Worm (Caenorhabditis elegans) whole organism, L2 larva: Measurements from ENCODE around the gene patr-1.
A peak's percentile ranks its signal among the peaks of the same experiment; 100 is the strongest.

Experiments used
- C34F6.9 ChIP-seq: fragments of 150-350 bp; optimal IDR thresholded peaks from 2 replicates; lab custom pipeline; 2014; ENCODE audit warnings: missing biosample characterization, missing genetic modification characterization
- F13H6.1 ChIP-seq: sonication (generic microtip); optimal IDR thresholded peaks from 2 replicates; lab custom pipeline; 2016; ENCODE audit warnings: missing genetic modification characterization, missing compliant biosample characterization
- R02D3.7 ChIP-seq: fragments of 150-350 bp; optimal IDR thresholded peaks from 2 replicates; lab custom pipeline; 2014; ENCODE audit warnings: missing biosample characterization, missing genetic modification characterization
- Y55F3AM.14 ChIP-seq: fragments of 200-800 bp; sonication (Bioruptor generic); optimal IDR thresholded peaks from 2 replicates; lab custom pipeline; 2018; ENCODE audit warnings: mild to moderate bottlenecking, missing genetic modification characterization, missing compliant biosample characterization
- ama-1 ChIP-seq: fragments of 150-350 bp; optimal IDR thresholded peaks from 2 replicates; lab custom pipeline; 2018; ENCODE audit warnings: inconsistent platforms
- blmp-1 ChIP-seq: sonication (generic microtip); optimal IDR thresholded peaks from 2 replicates; lab custom pipeline; 2017; ENCODE audit warnings: missing genetic modification characterization, mild to moderate bottlenecking, missing compliant biosample characterization, antibody characterized with exemption, moderate library complexity; ENCODE audit not compliant: insufficient read depth
- ceh-16 ChIP-seq: fragments of 150-350 bp; optimal IDR thresholded peaks from 2 replicates; lab custom pipeline; 2014; ENCODE audit warnings: missing biosample characterization, missing genetic modification characterization
- ceh-82 ChIP-seq: fragments of 150-350 bp; optimal IDR thresholded peaks from 2 replicates; lab custom pipeline; 2014; ENCODE audit warnings: missing biosample characterization, missing genetic modification characterization
- crh-2 ChIP-seq: sonication (generic microtip); optimal IDR thresholded peaks from 2 replicates; lab custom pipeline; 2017; ENCODE audit warnings: missing biosample characterization, missing genetic modification characterization
- dmd-4 ChIP-seq: sonication (generic microtip); optimal IDR thresholded peaks from 2 replicates; lab custom pipeline; 2017; ENCODE audit warnings: missing biosample characterization, missing genetic modification characterization
- egl-27 ChIP-seq: sonication (generic microtip); optimal IDR thresholded peaks from 3 replicates; lab custom pipeline; 2017; ENCODE audit warnings: missing biosample characterization, missing genetic modification reagents, missing genetic modification characterization
- elt-1 ChIP-seq: fragments of 150-350 bp; optimal IDR thresholded peaks from 2 replicates; lab custom pipeline; 2014; ENCODE audit warnings: missing biosample characterization, missing genetic modification characterization
- elt-3 ChIP-seq: sonication (generic microtip); optimal IDR thresholded peaks from 2 replicates; lab custom pipeline; 2017; ENCODE audit warnings: missing biosample characterization, missing genetic modification characterization
- fos-1 ChIP-seq: fragments of 150-350 bp; optimal IDR thresholded peaks from 2 replicates; lab custom pipeline; 2014; ENCODE audit warnings: missing biosample characterization, missing genetic modification characterization
- gmeb-1 ChIP-seq: fragments of 150-350 bp; optimal IDR thresholded peaks from 2 replicates; lab custom pipeline; 2014; ENCODE audit warnings: missing biosample characterization, missing genetic modification characterization
- lin-11 ChIP-seq: fragments of 150-350 bp; sonication (generic microtip); optimal IDR thresholded peaks from 2 replicates; lab custom pipeline; 2014; ENCODE audit warnings: missing biosample characterization, missing genetic modification characterization, inconsistent platforms, mixed read lengths
- lin-13 ChIP-seq: fragments of 150-350 bp; optimal IDR thresholded peaks from 2 replicates; lab custom pipeline; 2014; ENCODE audit warnings: missing biosample characterization, missing genetic modification reagents, missing genetic modification characterization
- lin-39 ChIP-seq: fragments of 150-350 bp; optimal IDR thresholded peaks from 2 replicates; lab custom pipeline; 2014; ENCODE audit warnings: missing biosample characterization, missing genetic modification reagents, missing genetic modification characterization
- lsy-2 ChIP-seq, 2 experiments: fragments of 150-350 bp in 1 of 2; sonication (generic microtip) in 1 of 2; optimal IDR thresholded peaks; 2 replicates each; lab custom pipeline; 2014 to 2017; ENCODE audit warnings: missing biosample characterization in 2 of 2, missing genetic modification characterization in 2 of 2
- mbf-1 ChIP-seq: sonication (generic microtip); optimal IDR thresholded peaks from 2 replicates; lab custom pipeline; 2017; ENCODE audit warnings: missing biosample characterization, missing genetic modification characterization
- nhr-11 ChIP-seq: fragments of 150-350 bp; optimal IDR thresholded peaks from 2 replicates; lab custom pipeline; 2014; ENCODE audit warnings: missing biosample characterization, missing genetic modification characterization
- nhr-12 ChIP-seq: fragments of 150-350 bp; optimal IDR thresholded peaks from 2 replicates; lab custom pipeline; 2014; ENCODE audit warnings: missing biosample characterization, missing genetic modification characterization
- nhr-129 ChIP-seq: fragments of 150-350 bp; optimal IDR thresholded peaks from 2 replicates; lab custom pipeline; 2014; ENCODE audit warnings: missing biosample characterization, missing genetic modification characterization
- nhr-23 ChIP-seq: fragments of 150-350 bp; optimal IDR thresholded peaks from 2 replicates; lab custom pipeline; 2014; ENCODE audit warnings: missing biosample characterization, missing genetic modification reagents, missing genetic modification characterization
- nhr-237 ChIP-seq: fragments of 150-350 bp; optimal IDR thresholded peaks from 2 replicates; lab custom pipeline; 2014; ENCODE audit warnings: missing biosample characterization, missing genetic modification characterization
- nhr-77 ChIP-seq: fragments of 150-350 bp; optimal IDR thresholded peaks from 2 replicates; lab custom pipeline; 2014; ENCODE audit warnings: missing biosample characterization, missing genetic modification characterization
- sem-4 ChIP-seq: fragments of 150-350 bp; optimal IDR thresholded peaks from 2 replicates; lab custom pipeline; 2014; ENCODE audit warnings: missing biosample characterization, missing genetic modification reagents, missing genetic modification characterization
- skn-1 ChIP-seq: sonication (generic microtip); optimal IDR thresholded peaks from 2 replicates; lab custom pipeline; 2017; ENCODE audit warnings: missing biosample characterization, missing genetic modification characterization
- sma-9 ChIP-seq, 2 experiments: fragments of 150-350 bp in 1 of 2; sonication (generic microtip) in 1 of 2; optimal IDR thresholded peaks; 2 replicates each; lab custom pipeline; 2014 to 2016; ENCODE audit warnings: missing genetic modification characterization in 2 of 2, mild to moderate bottlenecking in 1 of 2, missing biosample characterization in 1 of 2, missing compliant biosample characterization in 1 of 2, missing genetic modification reagents in 1 of 2, moderate library complexity in 1 of 2
- snpc-4 ChIP-seq: fragments of 150-350 bp; optimal IDR thresholded peaks from 2 replicates; lab custom pipeline; 2014; ENCODE audit warnings: missing biosample characterization, missing genetic modification characterization
- unc-39 ChIP-seq: fragments of 150-350 bp; optimal IDR thresholded peaks from 2 replicates; lab custom pipeline; 2014; ENCODE audit warnings: missing biosample characterization, missing genetic modification characterization
- unc-55 ChIP-seq: fragments of 150-350 bp; sonication (generic microtip); optimal IDR thresholded peaks from 3 replicates; lab custom pipeline; 2014; ENCODE audit warnings: missing biosample characterization, missing genetic modification reagents, missing genetic modification characterization
- unc-62 ChIP-seq: fragments of 150-350 bp; optimal IDR thresholded peaks from 2 replicates; lab custom pipeline; 2014; ENCODE audit warnings: missing biosample characterization, missing genetic modification reagents, missing genetic modification characterization
- zag-1 ChIP-seq: fragments of 150-350 bp; optimal IDR thresholded peaks from 2 replicates; lab custom pipeline; 2014; ENCODE audit warnings: missing biosample characterization, missing genetic modification characterization
- ztf-1 ChIP-seq: fragments of 200-800 bp; sonication (Bioruptor generic); conservative IDR thresholded peaks from 2 replicates; pipeline ENCODE4 v1.3.6; 2022; ENCODE audit warnings: missing genetic modification characterization, missing compliant biosample characterization
- ztf-11 ChIP-seq: sonication (generic microtip); optimal IDR thresholded peaks from 2 replicates; lab custom pipeline; 2017; ENCODE audit warnings: missing biosample characterization, missing genetic modification characterization
- ztf-4 ChIP-seq: fragments of 150-350 bp; optimal IDR thresholded peaks from 2 replicates; lab custom pipeline; 2014; ENCODE audit warnings: missing biosample characterization, missing genetic modification characterization

patr-1 gene

ce11 chrII:11782493-11782892 is 4.8 kb upstream of the patr-1 start, which contains the start of gene F43G6.16:
F43G6.16 (minus strand) TSS chrII:11782633.
- no peak for TF ChIP-seq nhr-129
- peak in 1 of 2 experiments; percentile 91 for TF ChIP-seq lsy-2 (tag; optimal IDR thresholded peaks at IDR 0.05; lab: Kevin White, UChicago)
- no peak for TF ChIP-seq egl-27 (tag; lab: Kevin White, UChicago)
- TF ChIP-seq ceh-16 (tag; lab: Kevin White, UChicago), result no peak

ce11 chrII:11774218-11774617 is 3.5 kb downstream of the patr-1 start, which contains the start of gene F44E5.1:
F44E5.1 (minus strand) TSS chrII:11774559.
- no peak for TF ChIP-seq dmd-4
- no peak for TF ChIP-seq elt-3 (tag; lab: Kevin White, UChicago)
- TF ChIP-seq lin-39 (tag; lab: Kevin White, UChicago), result no peak
- no peak for TF ChIP-seq ztf-11 (tag; lab: Kevin White, UChicago)
- no peak for TF ChIP-seq unc-39 (tag; lab: Kevin White, UChicago)
- TF ChIP-seq nhr-129, result no peak
- no peak for TF ChIP-seq R02D3.7 (tag; lab: Kevin White, UChicago)
- TF ChIP-seq F13H6.1 (tag; lab: Kevin White, UChicago), result no peak

ce11 chrII:11772364-11772763 is 5.4 kb downstream of the patr-1 start, which contains the start of gene F44E5.15:
F44E5.15 (plus strand) TSS chrII:11772664.
- TF ChIP-seq lin-11 (no peak), sem-4 (tag; lab: Kevin White, UChicago) (no peak), mbf-1 (tag; lab: Kevin White, UChicago) (no peak)

ce11 chrII:11766472-11766871 is 11.3 kb downstream of the patr-1 start, which contains the start of gene F44E5.2:
F44E5.2 (plus strand) TSS chrII:11766772.
- no peak for TF ChIP-seq lin-39 (tag; lab: Kevin White, UChicago)
- TF ChIP-seq nhr-77 (tag; lab: Kevin White, UChicago), result no peak
- no peak for TF ChIP-seq Y55F3AM.14 (GFP tag; lab: Kevin White, UChicago)
- TF ChIP-seq F13H6.1 (tag; lab: Kevin White, UChicago), result no peak
- TF ChIP-seq blmp-1, result no peak

ce11 chrII:11765506-11766152 is 12.1 kb downstream of the patr-1 start:
- no peak for TF ChIP-seq unc-55 (GFP tag; lab: Kevin White, UChicago)
- TF ChIP-seq ceh-16 (tag; lab: Kevin White, UChicago), result no peak
- TF ChIP-seq egl-27 (tag; lab: Kevin White, UChicago), result no peak
- TF ChIP-seq nhr-237 (tag; lab: Kevin White, UChicago), result no peak
- TF ChIP-seq ztf-11 (tag; lab: Kevin White, UChicago), result no peak
- no peak for TF ChIP-seq lin-39 (tag; lab: Kevin White, UChicago)
- no peak for TF ChIP-seq lsy-2 (tag; optimal IDR thresholded peaks at IDR 0.05; lab: Kevin White, UChicago)
- no peak for TF ChIP-seq elt-3 (tag; lab: Kevin White, UChicago)
- TF ChIP-seq ztf-1 (GFP tag; lab: Robert Waterston, UW), result no peak
- no peak for TF ChIP-seq crh-2
- no peak for TF ChIP-seq gmeb-1 (tag; lab: Kevin White, UChicago)

- TF ChIP-seq Y55F3AM.14 (GFP tag; lab: Kevin White, UChicago) (no peak), ztf-4 (tag; lab: Kevin White, UChicago) (peak; percentile 93), zag-1 (tag; lab: Kevin White, UChicago) (no peak), mbf-1 (tag; lab: Kevin White, UChicago) (no peak), lin-13 (GFP tag; lab: Kevin White, UChicago) (peak; percentile 82), ama-1 (peak; percentile 99), nhr-12 (peak; percentile 53), crh-2 (peak; percentile 48), unc-62 (GFP tag; lab: Kevin White, UChicago) (no peak), nhr-23 (tag; lab: Kevin White, UChicago) (no peak), nhr-77 (tag; lab: Kevin White, UChicago) (no peak), ztf-1 (GFP tag; lab: Robert Waterston, UW) (0 out of 2 replicates have a peak, but pooled peaks have one; percentile 51), egl-27 (tag; lab: Kevin White, UChicago) (no peak), unc-39 (tag; lab: Kevin White, UChicago) (no peak), elt-3 (tag; lab: Kevin White, UChicago) (no peak), ceh-82 (tag; lab: Kevin White, UChicago) (no peak), lin-39 (tag; lab: Kevin White, UChicago) (no peak), snpc-4 (tag; lab: Kevin White, UChicago) (peak; percentile 62), C34F6.9 (tag; lab: Kevin White, UChicago) (peak; percentile 93), R02D3.7 (tag; lab: Kevin White, UChicago) (no peak), elt-1 (tag; lab: Kevin White, UChicago) (no peak), lsy-2 (tag; optimal IDR thresholded peaks at IDR 0.05; lab: Kevin White, UChicago) (peak in 1 of 2 experiments; percentile 89), sem-4 (tag; lab: Kevin White, UChicago) (peak; percentile 89), sma-9 (GFP tag; optimal IDR thresholded peaks at IDR 0.05; lab: Kevin White, UChicago) (no peak), sma-9 (tag; optimal IDR thresholded peaks at IDR 0.05; lab: Kevin White, UChicago) (no peak), skn-1 (tag; lab: Kevin White, UChicago) (peak; percentile 89), fos-1 (tag; lab: Kevin White, UChicago) (no peak), nhr-11 (tag; lab: Kevin White, UChicago) (no peak), unc-55 (GFP tag; lab: Kevin White, UChicago) (peak; percentile 69), blmp-1 (no peak)
Observed at ce11 chrII:11761806-11762512, 15.8 kb downstream of the patr-1 start.
